Worm (Caenorhabditis elegans): ENCODE measurements around the gene str-207.
A peak's percentile ranks its signal among the peaks of the same experiment; 100 is the strongest.

Gene str-207

DNA sequence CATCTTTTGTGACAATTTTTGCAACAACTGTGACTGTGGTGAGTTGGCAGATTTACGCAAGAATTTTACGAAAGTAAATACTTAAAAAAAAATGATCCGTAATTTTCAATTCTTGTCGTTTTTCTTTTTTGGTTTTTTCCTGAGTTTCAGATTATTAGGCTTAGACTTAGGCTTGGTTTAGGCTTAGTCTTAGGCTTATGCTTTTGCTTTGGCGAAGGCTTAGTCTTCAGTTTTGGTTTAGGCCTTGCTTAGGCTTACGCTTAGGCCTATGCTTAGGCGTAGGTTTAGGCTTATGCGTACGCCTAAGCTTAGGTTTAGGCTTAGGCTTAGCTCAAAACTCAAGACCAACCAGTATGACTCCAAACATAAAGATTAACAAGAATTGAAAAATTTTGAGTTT lies 6.1 kb downstream of the str-207 start:
- no peak for TF ChIP-seq daf-19 (GFP tag; conservative IDR thresholded peaks at IDR 0.05)
- peak; percentile 94 for TF ChIP-seq aha-1 (tag)

DNA sequence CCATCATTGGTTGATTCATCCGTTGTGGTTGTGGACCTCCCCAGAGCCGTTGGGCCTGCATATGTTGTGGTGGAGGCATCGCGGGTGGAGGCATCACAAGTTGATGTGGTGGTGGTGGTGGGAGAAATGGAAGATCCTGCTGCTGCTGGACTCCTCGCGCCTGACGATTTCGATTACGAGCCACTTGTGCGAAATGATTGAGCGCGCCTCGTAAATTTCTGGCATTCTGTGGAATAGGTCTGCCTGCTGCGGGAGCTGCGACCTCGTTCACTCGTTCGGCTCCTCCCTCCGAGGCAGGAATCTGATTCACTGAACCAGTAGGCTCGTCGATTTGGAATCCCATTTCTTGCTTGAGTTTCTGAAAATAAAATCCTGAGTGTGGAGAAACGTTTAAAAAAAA lies 9.2 kb downstream of the str-207 start:
- TF ChIP-seq unc-130 (GFP tag; optimal IDR thresholded peaks at IDR 0.05) (no peak), T26A8.4 (GFP tag; IDR thresholded peaks at IDR 0.05) (no peak), ceh-32 (tag; optimal IDR thresholded peaks at IDR 0.05; ENCODE audit: poor library complexity) (no peak), ZK546.5 (tag; optimal IDR thresholded peaks at IDR 0.05) (no peak), zfp-3 (GFP tag; conservative IDR thresholded peaks at IDR 0.05) (no peak), dmd-8 (GFP tag; IDR thresholded peaks at IDR 0.05) (no peak), unc-62 (GFP tag; optimal IDR thresholded peaks at IDR 0.05 in 1 of 2) (no peak), unc-62 (tag; optimal IDR thresholded peaks at IDR 0.05) (no peak), set-16 (GFP tag; IDR thresholded peaks at IDR 0.05) (peak; percentile 57)

DNA sequence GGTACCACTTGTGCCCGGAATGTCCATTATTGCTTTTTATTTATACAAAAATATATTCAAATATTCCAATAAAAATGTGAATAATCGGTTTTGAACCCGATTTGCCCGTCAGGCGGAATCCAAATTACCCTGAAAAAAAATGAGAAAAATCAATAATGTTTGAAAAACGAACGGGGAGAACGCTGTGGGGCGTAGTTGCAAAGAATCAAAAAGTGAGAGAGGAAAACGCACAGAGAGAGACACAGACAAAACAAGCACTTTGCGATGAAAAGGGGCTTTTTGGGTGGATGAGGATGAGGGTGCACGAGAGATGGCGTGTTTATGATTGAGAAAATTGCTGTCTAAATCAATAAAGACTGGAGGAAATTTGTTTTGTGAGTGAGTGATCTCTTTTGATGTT lies 11.4 kb downstream of the str-207 start, which contains the start of gene tam-1:
TSS of gene tam-1 (minus strand) at position 135 of the 400 bp plus-strand sequence.
- TF ChIP-seq spr-1 (tag; optimal IDR thresholded peaks at IDR 0.05) (no peak), ctbp-1 (GFP tag; IDR thresholded peaks at IDR 0.05) (no peak), T26A8.4 (GFP tag; IDR thresholded peaks at IDR 0.05) (no peak), dmd-8 (GFP tag; IDR thresholded peaks at IDR 0.05) (no peak), ceh-28 (tag; optimal IDR thresholded peaks at IDR 0.05) (peak; percentile 14), mes-2 (tag; optimal IDR thresholded peaks at IDR 0.05; ENCODE audit: poor library complexity, severe bottlenecking) (peak; percentile 42), dve-1 (tag; optimal IDR thresholded peaks at IDR 0.05; ENCODE audit: insufficient read depth) (no peak), pha-4 (GFP tag; IDR thresholded peaks at IDR 0.05) (no peak), pha-4 (tag; optimal IDR thresholded peaks at IDR 0.05) (no peak), hmg-1.1 (GFP tag; IDR thresholded peaks at IDR 0.05) (peak; percentile 48; the same call in 1 of the 2 replicates), mdl-1 (tag; optimal IDR thresholded peaks at IDR 0.05) (no peak), mep-1 (tag; optimal IDR thresholded peaks at IDR 0.05) (peak; percentile 3), hlh-30 (tag; optimal IDR thresholded peaks at IDR 0.05; ENCODE audit: insufficient read depth) (peak; percentile 3)

DNA sequence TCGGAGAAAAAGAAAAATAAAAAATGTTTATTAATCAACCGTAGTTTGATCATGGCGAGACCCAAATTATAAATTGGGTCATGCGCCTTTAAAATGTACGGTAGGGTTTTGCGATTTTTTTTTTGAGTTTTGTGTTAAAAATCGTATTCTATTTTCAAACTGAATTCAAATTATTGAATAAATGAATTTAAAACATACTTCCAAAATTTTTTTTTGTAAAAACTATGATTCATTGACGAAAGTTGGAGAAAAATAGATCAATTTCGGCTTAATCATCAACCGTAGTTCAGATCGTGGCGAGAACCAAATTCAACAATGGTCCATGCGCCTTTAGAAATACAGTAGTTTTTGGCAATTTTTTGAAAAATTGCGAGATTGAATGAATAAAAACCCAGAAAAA lies 12.1 kb downstream of the str-207 start:
- peak; percentile 36; the same call in 1 of the 2 replicates for TF ChIP-seq lin-38 (GFP tag; IDR thresholded peaks at IDR 0.05)
- TF ChIP-seq F49E8.2 (tag; optimal IDR thresholded peaks at IDR 0.05; ENCODE audit: borderline replicate concordance) = peak; percentile 76
- no peak for TF ChIP-seq pqm-1 (tag; optimal IDR thresholded peaks at IDR 0.05)

DNA sequence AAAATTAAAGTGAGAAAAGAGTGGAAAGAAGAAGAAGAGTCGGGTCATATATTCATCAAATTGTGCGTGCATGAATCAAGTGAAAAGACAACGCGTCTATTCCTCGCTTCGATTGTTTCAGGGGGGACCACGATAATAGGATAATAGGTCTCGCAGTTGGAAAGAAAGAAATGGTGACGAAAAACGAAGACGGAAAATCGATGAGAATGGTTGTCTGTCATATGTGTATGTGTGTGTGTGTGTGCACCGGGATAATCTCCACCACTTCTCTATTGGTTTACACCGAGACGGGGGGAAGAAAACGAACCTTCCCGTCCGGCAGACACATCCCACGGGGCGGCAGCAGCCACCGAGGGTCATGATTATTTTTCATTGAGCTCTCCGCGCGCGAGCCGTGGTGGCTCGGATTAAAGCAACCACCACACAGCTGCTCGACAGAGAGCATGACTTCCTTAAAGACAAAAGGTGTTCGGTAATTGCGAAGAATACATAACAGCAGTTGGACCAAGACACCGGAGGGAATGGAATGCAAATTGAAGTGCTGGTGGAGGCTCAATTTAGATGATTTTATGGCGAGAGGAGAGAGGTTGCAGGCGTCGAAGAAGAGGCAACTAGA lies 12.6 kb downstream of the str-207 start:
- TF ChIP-seq rbr-2 (tag; optimal IDR thresholded peaks at IDR 0.05) (peak; percentile 0), set-16 (GFP tag; IDR thresholded peaks at IDR 0.05) (peak; percentile 63), egl-43 (GFP tag; IDR thresholded peaks at IDR 0.05) (peak; percentile 31; the same call in 1 of the 2 replicates), F10B5.3 (tag; optimal IDR thresholded peaks at IDR 0.05) (no peak), D1046.2 (GFP tag; IDR thresholded peaks at IDR 0.05) (no peak), Y75B8A.6 (GFP tag; IDR thresholded peaks at IDR 0.05) (no peak), ceh-32 (tag; optimal IDR thresholded peaks at IDR 0.05; ENCODE audit: poor library complexity) (no peak), nhr-42 (GFP tag; IDR thresholded peaks at IDR 0.05) (no peak), madf-5 (GFP tag; IDR thresholded peaks at IDR 0.05) (no peak), ZK546.5 (tag; optimal IDR thresholded peaks at IDR 0.05) (no peak), dmd-8 (GFP tag; IDR thresholded peaks at IDR 0.05) (peak; percentile 49; the same call in 1 of the 2 replicates), nhr-76 (tag; optimal IDR thresholded peaks at IDR 0.05) (no peak), ceh-44 (GFP tag; IDR thresholded peaks at IDR 0.05) (no peak), ceh-62 (tag; optimal IDR thresholded peaks at IDR 0.05) (no peak), F49E8.2 (tag; optimal IDR thresholded peaks at IDR 0.05; ENCODE audit: borderline replicate concordance) (no peak), daf-19 (GFP tag; conservative IDR thresholded peaks at IDR 0.05) (no peak), gei-8 (GFP tag; optimal IDR thresholded peaks at IDR 0.05) (no peak), Y48G9A.11 (GFP tag; IDR thresholded peaks at IDR 0.05) (no peak)
